Worm (Caenorhabditis elegans): Measurements from ENCODE around the gene C53C11.4.

- TF ChIP-seq nhr-11 (tag; optimal IDR thresholded peaks at IDR 0.05): no peak
- TF ChIP-seq elt-1 (tag; optimal IDR thresholded peaks at IDR 0.05): no peak
- TF ChIP-seq ztf-4 (tag; optimal IDR thresholded peaks at IDR 0.05): no peak
- TF ChIP-seq mdl-1 (tag; optimal IDR thresholded peaks at IDR 0.05): no peak
- TF ChIP-seq aly-2 (tag; optimal IDR thresholded peaks at IDR 0.05): no peak
- TF ChIP-seq ama-1 (optimal IDR thresholded peaks at IDR 0.05): no peak
- TF ChIP-seq unc-39 (tag; optimal IDR thresholded peaks at IDR 0.05): no peak
These were observed 16.5 kb downstream of the C53C11.4 start for ce11 chrX:17327226-17327625.
